Worm (Caenorhabditis elegans): Measurements from ENCODE around the gene T23G5.3.

T23G5.3 gene

DNA sequence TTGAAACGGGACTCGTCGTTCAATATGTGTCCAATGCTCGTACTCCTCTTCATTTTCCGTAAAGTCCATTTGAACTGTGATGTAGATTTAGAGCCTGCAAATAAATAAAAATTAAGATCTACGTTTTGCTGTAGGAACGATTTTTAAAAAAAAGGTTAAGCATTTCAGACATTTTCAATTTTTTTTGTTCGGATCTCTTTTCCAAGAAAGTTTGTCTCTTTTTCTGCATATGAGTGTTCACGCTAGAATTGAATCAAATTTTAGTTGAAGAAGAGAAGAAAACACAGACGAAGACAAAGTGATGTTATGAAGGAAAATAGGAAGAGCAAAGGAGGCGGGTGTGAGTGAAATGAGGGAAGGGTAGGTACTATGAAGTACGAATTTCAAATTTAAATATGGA is 15.7 kb downstream of the T23G5.3 start, which contains the start of gene npr-29:
npr-29 (minus strand) TSS at position 101 of the 400 bp plus-strand sequence.
- TF ChIP-seq nhr-12 (tag; optimal IDR thresholded peaks at IDR 0.05) (no peak), fkh-10 (GFP tag; optimal IDR thresholded peaks at IDR 0.05) (no peak), sea-2 (GFP tag; optimal IDR thresholded peaks at IDR 0.05) (no peak), pha-4 (tag; optimal IDR thresholded peaks at IDR 0.05) (no peak), aly-2 (tag; optimal IDR thresholded peaks at IDR 0.05) (no peak), nhr-23 (tag; optimal IDR thresholded peaks at IDR 0.05) (no peak), nhr-25 (tag; optimal IDR thresholded peaks at IDR 0.05) (no peak), zag-1 (tag; optimal IDR thresholded peaks at IDR 0.05) (no peak), skn-1 (tag; optimal IDR thresholded peaks at IDR 0.05) (no peak)

DNA sequence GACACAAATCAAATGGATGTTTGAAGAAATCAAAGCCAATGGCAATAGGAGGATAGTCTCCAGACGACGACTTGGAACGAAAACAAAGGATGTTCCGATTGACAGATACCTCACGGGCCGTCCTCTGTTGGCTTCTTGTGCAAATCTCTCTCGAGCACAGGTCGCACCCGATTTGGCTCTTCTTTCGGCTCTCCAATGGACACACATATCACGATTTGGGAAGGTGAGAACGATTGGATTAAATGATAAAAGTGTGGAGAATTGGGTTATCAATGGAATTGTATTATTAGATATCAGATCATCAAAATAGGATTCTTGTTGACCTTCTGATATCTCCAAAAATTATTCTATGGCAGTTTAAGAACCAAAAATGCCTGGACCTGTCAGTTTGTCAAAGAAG is 24.9 kb downstream of the T23G5.3 start, which contains the start of gene ZC84.1:
ZC84.1 (minus strand) TSS at position 101 of the 400 bp plus-strand sequence.
- no peak for TF ChIP-seq unc-39 (tag; optimal IDR thresholded peaks at IDR 0.05)
- TF ChIP-seq pha-4 (tag; optimal IDR thresholded peaks at IDR 0.05), result no peak
- TF ChIP-seq ZK546.5 (tag; optimal IDR thresholded peaks at IDR 0.05), result no peak
- TF ChIP-seq ztf-4 (tag; optimal IDR thresholded peaks at IDR 0.05), result no peak
- no peak for TF ChIP-seq unc-62 (GFP tag; optimal IDR thresholded peaks at IDR 0.05)
- no peak for TF ChIP-seq egl-27 (tag; optimal IDR thresholded peaks at IDR 0.05)
- TF ChIP-seq jun-1 (tag; optimal IDR thresholded peaks at IDR 0.05), result no peak
- no peak for TF ChIP-seq sea-2 (GFP tag; optimal IDR thresholded peaks at IDR 0.05)
- no peak for TF ChIP-seq ceh-82 (tag; optimal IDR thresholded peaks at IDR 0.05)
- no peak for TF ChIP-seq nhr-23 (tag; optimal IDR thresholded peaks at IDR 0.05)
- no peak for TF ChIP-seq ceh-9 (tag; optimal IDR thresholded peaks at IDR 0.05)
- no peak for TF ChIP-seq hmg-11 (tag; optimal IDR thresholded peaks at IDR 0.05)
- TF ChIP-seq zag-1 (tag; optimal IDR thresholded peaks at IDR 0.05), result no peak
- no peak for TF ChIP-seq egl-5 (tag; optimal IDR thresholded peaks at IDR 0.05)

DNA sequence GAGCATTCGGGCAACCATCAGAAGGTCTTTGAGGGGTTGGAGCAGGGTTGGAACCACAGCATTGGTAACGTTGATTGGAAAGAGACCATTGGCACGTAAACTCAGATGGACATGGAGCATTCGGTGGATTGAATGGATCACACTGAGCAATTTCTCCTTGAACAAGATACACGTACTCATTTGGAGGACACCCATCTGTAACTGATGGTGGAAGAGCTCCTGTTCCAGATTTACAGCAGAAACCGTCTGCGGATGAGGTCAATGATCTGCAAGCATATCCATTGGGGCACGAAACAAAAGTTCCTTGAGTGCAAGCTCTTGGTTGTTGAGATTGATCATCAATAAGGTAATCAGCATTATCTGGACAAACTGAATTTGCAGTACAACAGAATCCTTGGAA is 29.1 kb downstream of the T23G5.3 start:
- TF ChIP-seq elt-3 (tag; optimal IDR thresholded peaks at IDR 0.05) (no peak), aly-2 (tag; optimal IDR thresholded peaks at IDR 0.05) (no peak)

DNA sequence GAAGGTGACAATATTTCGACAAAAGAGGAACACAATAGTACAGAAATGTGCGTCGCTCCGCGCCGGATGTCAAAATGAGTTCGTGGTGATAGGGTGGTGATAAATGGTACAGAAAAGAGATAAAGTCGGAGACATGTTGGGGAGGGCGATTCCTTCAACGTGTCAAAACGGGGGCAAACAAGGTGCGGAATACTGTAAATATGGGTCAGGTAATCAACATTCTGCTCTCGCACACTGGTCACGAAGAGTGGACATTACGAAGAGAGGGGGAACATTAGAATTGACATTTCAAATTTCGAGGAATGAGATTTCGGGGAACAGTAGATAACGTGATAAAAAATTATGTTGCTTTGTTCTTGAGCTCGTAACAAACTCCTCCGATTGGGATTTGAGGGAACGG is 31.5 kb downstream of the T23G5.3 start, which contains the start of gene ZC84.6:
ZC84.6 (minus strand) TSS at position 101 of the 400 bp plus-strand sequence.
- no peak for TF ChIP-seq snpc-4 (tag; optimal IDR thresholded peaks at IDR 0.05)
- TF ChIP-seq ztf-11 (tag; optimal IDR thresholded peaks at IDR 0.05), result no peak
- TF ChIP-seq nhr-28 (tag; optimal IDR thresholded peaks at IDR 0.05), result no peak
- TF ChIP-seq lin-39 (tag; optimal IDR thresholded peaks at IDR 0.05), result no peak
- TF ChIP-seq egl-27 (tag; optimal IDR thresholded peaks at IDR 0.05), result no peak
- TF ChIP-seq nfya-1 (tag; optimal IDR thresholded peaks at IDR 0.05; ENCODE audit: insufficient read depth), result no peak
- no peak for TF ChIP-seq fkh-2 (tag; optimal IDR thresholded peaks at IDR 0.05)
- TF ChIP-seq aly-2 (tag; optimal IDR thresholded peaks at IDR 0.05), result no peak
- no peak for TF ChIP-seq nhr-237 (tag; optimal IDR thresholded peaks at IDR 0.05)
- TF ChIP-seq fos-1 (tag; optimal IDR thresholded peaks at IDR 0.05), result no peak
- no peak for TF ChIP-seq eor-1 (tag; optimal IDR thresholded peaks at IDR 0.05)
- no peak for TF ChIP-seq nhr-23 (tag; optimal IDR thresholded peaks at IDR 0.05)
- no peak for TF ChIP-seq mdl-1 (tag; optimal IDR thresholded peaks at IDR 0.05)
- TF ChIP-seq lsy-12 (tag; optimal IDR thresholded peaks at IDR 0.05), result no peak
- TF ChIP-seq tbx-2 (tag; optimal IDR thresholded peaks at IDR 0.05), result no peak
- no peak for TF ChIP-seq nhr-77 (tag; optimal IDR thresholded peaks at IDR 0.05)
- no peak for TF ChIP-seq zag-1 (tag; optimal IDR thresholded peaks at IDR 0.05)
- no peak for TF ChIP-seq R02D3.7 (tag; optimal IDR thresholded peaks at IDR 0.05)
- TF ChIP-seq pha-4 (tag; optimal IDR thresholded peaks at IDR 0.05), result no peak

DNA sequence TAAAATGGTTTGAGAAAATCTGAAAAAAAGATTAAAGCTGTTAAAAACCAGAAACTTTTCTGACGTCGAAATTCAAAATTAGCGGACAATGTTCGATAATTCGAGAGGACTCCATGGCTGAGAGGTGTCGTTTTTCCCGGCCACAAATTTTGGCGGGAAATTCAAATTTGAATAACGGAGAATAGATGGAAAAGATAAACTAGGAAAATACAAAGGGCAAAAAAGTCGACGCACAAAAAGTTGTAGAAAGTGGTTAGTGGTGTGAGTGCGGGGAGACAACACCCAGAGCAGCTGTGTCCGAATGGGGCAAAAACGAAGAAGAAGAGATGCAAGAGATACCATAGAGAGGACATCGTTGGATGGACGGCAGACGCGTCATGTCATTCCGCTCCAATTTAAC is 40.0 kb downstream of the T23G5.3 start, which contains the start of gene cls-3:
cls-3 (minus strand) TSS at position 19 of the 400 bp plus-strand sequence.
- TF ChIP-seq skn-1 (tag; optimal IDR thresholded peaks at IDR 0.05), result peak; percentile 13
- no peak for TF ChIP-seq unc-39 (tag; optimal IDR thresholded peaks at IDR 0.05)
- TF ChIP-seq lin-39 (tag; optimal IDR thresholded peaks at IDR 0.05), result peak; percentile 43
- peak; percentile 63 for TF ChIP-seq nfya-1 (tag; optimal IDR thresholded peaks at IDR 0.05; ENCODE audit: insufficient read depth)
- peak; percentile 40 for TF ChIP-seq lin-15B (tag; optimal IDR thresholded peaks at IDR 0.05)
- no peak for TF ChIP-seq snpc-4 (tag; optimal IDR thresholded peaks at IDR 0.05)
- TF ChIP-seq pqm-1 (tag; optimal IDR thresholded peaks at IDR 0.05), result no peak
- peak; percentile 15 for TF ChIP-seq fkh-10 (GFP tag; optimal IDR thresholded peaks at IDR 0.05)
- peak; percentile 7 for TF ChIP-seq lsy-12 (tag; optimal IDR thresholded peaks at IDR 0.05)
- no peak for TF ChIP-seq nhr-23 (tag; optimal IDR thresholded peaks at IDR 0.05)

Measured in whole organism, L3 larva.